Worm (Caenorhabditis elegans): ENCODE results near the gene C18B2.2.

DNA sequence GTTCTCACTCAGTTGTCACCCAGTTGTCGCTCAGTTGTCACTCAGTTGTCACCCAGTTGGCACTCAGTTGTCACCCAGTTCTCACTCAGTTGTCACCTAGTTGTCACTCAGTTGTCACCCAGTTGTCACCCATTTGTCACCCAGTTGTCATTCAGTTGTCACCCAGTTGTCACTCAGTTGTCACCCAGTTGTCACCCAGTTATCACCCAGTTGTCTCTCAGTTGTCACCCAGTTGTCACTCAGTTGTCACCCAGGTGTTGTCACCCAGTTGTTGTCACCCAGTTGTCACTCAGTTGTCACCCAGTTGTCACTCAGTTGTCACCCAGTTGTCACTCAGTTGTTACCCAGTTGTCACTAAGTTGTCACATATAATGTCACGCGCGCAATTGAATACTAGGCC lies 8.3 kb downstream of the C18B2.2 start:
- TF ChIP-seq cog-1 (tag; optimal IDR thresholded peaks at IDR 0.05) (no peak), med-1 (GFP tag; optimal IDR thresholded peaks at IDR 0.05; ENCODE audit: insufficient read depth) (no peak), T22C8.4 (GFP tag; IDR thresholded peaks at IDR 0.05) (no peak)
